Worm (Caenorhabditis elegans) whole organism, mixed stage, embryonic: ENCODE data around the gene rpl-22.

Experiments used
- M03D4.4 ChIP-seq: sonication (generic microtip); optimal IDR thresholded peaks from 2 replicates; lab custom pipeline; 2017; ENCODE audit warnings: mild to moderate bottlenecking, missing genetic modification characterization, missing compliant biosample characterization
- mep-1 ChIP-seq: fragments of 150-350 bp; optimal IDR thresholded peaks from 2 replicates; lab custom pipeline; 2017; ENCODE audit warnings: missing biosample characterization, missing genetic modification reagents, missing genetic modification characterization, inconsistent platforms
- mls-2 ChIP-seq: sonication (generic microtip); optimal IDR thresholded peaks from 2 replicates; lab custom pipeline; 2016; ENCODE audit warnings: mild to moderate bottlenecking, missing genetic modification characterization, moderate library complexity, missing compliant biosample characterization
- nhr-76 ChIP-seq: sonication (generic microtip); optimal IDR thresholded peaks from 2 replicates; lab custom pipeline; 2017; ENCODE audit warnings: missing biosample characterization, missing genetic modification characterization
- sem-2 ChIP-seq: fragments of 200-800 bp; sonication (Bioruptor generic); optimal IDR thresholded peaks from 2 replicates; lab custom pipeline; 2018; ENCODE audit warnings: mild to moderate bottlenecking, missing genetic modification characterization, missing compliant biosample characterization
- sptf-1 ChIP-seq: sonication (generic microtip); optimal IDR thresholded peaks from 2 replicates; lab custom pipeline; 2017; ENCODE audit warnings: mild to moderate bottlenecking, missing genetic modification characterization, moderate library complexity, missing compliant biosample characterization
- unc-120 ChIP-seq: sonication (generic microtip); optimal IDR thresholded peaks from 2 replicates; lab custom pipeline; 2017; ENCODE audit warnings: missing genetic modification characterization, missing compliant biosample characterization; ENCODE audit not compliant: poor library complexity, severe bottlenecking
- unc-39 ChIP-seq: fragments of 150-350 bp; optimal IDR thresholded peaks from 2 replicates; lab custom pipeline; 2014; ENCODE audit warnings: missing biosample characterization, missing genetic modification characterization
- unc-62 ChIP-seq: fragments of 150-350 bp; optimal IDR thresholded peaks from 2 replicates; lab custom pipeline; 2014; ENCODE audit warnings: missing biosample characterization, missing genetic modification reagents, missing genetic modification characterization

ce11 chrII:5093945-5094344 is 38.5 kb downstream of the rpl-22 start, which contains the start of gene C04G6.13:
- TF ChIP-seq unc-39 (tag; lab: Kevin White, UChicago) (no peak), mep-1 (tag; lab: Kevin White, UChicago) (no peak), unc-120 (tag; lab: Kevin White, UChicago) (no peak), unc-62 (GFP tag; lab: Kevin White, UChicago) (no peak), mls-2 (tag; lab: Kevin White, UChicago) (no peak), nhr-76 (tag; lab: Kevin White, UChicago) (no peak), sptf-1 (no peak), M03D4.4 (tag; lab: Kevin White, UChicago) (no peak), sem-2 (no peak)
